Worm (Caenorhabditis elegans): ENCODE data around the gene C09B8.4.
A peak's percentile ranks its signal among the peaks of the same experiment; 100 is the strongest.

- no peak for TF ChIP-seq elt-3 (tag; optimal IDR thresholded peaks at IDR 0.05)
- no peak for TF ChIP-seq nhr-28 (tag; optimal IDR thresholded peaks at IDR 0.05)
- TF ChIP-seq unc-39 (tag; optimal IDR thresholded peaks at IDR 0.05) = no peak
- TF ChIP-seq unc-62 (GFP tag; optimal IDR thresholded peaks at IDR 0.05) = no peak
- TF ChIP-seq ces-1 (GFP tag; optimal IDR thresholded peaks at IDR 0.05) = peak; percentile 36
Measured at ce11 chrX:6040435-6041093, 20.8 kb upstream of the C09B8.4 start.

All from whole organism, mixed stage, embryonic.